Worm (Caenorhabditis elegans): ENCODE measurements around the gene mab-7.
A peak's percentile ranks its signal among the peaks of the same experiment; 100 is the strongest.

Gene mab-7

DNA sequence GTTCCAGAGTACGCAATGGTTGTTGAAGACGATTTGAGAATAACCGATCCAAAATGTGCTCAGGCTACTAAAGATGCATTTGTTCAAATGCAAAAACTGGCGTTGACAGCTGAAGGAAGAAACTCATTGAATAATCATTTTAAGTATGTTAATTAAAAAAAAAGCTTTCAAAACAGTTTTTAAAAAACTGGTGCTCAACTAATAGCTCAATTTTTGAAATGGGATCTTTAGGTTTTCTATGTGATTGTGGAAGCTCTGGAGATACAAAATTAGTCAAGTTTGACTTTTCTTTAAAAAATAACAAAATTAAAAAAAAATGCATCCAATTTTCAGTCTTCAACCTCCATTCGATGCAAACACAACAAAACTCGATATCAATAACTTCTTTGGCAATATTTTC, 24.2 kb downstream of the mab-7 start:
- TF ChIP-seq M03D4.4 (tag; optimal IDR thresholded peaks at IDR 0.05) (no peak), hlh-1 (tag; optimal IDR thresholded peaks at IDR 0.05) (no peak), lin-13 (tag; optimal IDR thresholded peaks at IDR 0.05) (no peak), bed-3 (GFP tag; optimal IDR thresholded peaks at IDR 0.05) (no peak), cnd-1 (tag; optimal IDR thresholded peaks at IDR 0.05) (no peak), mab-5 (tag; optimal IDR thresholded peaks at IDR 0.05) (no peak), ztf-11 (tag; optimal IDR thresholded peaks at IDR 0.05) (no peak), mls-2 (tag; optimal IDR thresholded peaks at IDR 0.05) (no peak)

DNA sequence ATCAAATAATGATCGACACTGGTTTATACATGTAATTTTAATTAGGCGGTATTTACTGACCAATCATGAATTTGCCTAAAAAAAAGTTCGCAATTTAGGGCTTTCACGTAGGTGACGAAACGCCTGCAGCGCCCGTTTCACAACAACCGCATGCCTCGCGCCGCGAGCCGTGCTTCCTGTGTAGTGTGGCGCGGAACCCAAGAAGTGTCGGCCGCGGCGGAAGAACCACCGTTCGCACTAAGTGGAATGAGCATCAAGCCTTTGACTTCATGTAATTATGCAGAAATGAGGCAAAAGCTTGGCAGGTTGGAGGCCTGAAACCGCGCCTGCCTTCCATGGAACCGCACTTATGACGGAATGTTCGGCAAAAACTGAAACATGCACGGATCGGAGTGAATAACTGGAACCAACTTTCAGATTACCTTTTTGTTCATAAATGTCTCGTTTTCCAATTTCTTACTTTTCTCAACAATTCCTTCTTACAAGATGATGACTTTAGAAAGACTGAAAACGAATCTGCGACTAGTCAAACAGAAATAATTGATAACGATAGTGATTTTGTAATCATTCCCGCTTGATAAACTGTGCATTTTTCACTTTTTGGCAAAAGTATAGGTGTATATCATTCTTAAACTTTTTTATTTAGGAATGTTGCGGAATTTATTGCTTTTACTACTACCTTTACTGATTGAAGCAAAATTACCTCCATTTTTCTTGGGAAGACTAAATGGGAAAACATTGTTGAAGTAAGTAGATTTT, 25.7 kb downstream of the mab-7 start, which contains the start of gene F56F10.1:
F56F10.1 (plus strand) TSS at position 647 of the 759 bp plus-strand sequence.
- TF ChIP-seq lin-13 (tag; optimal IDR thresholded peaks at IDR 0.05) (no peak), blmp-1 (tag; optimal IDR thresholded peaks at IDR 0.05) (no peak), ham-2 (GFP tag; optimal IDR thresholded peaks at IDR 0.05) (no peak), ceh-43 (GFP tag; optimal IDR thresholded peaks at IDR 0.05) (no peak), ceh-83 (GFP tag; optimal IDR thresholded peaks at IDR 0.05) (no peak), unc-62 (GFP tag; optimal IDR thresholded peaks at IDR 0.05) (no peak), sem-2 (GFP tag; optimal IDR thresholded peaks at IDR 0.05) (no peak), ztf-11 (tag; optimal IDR thresholded peaks at IDR 0.05) (no peak), cnd-1 (tag; optimal IDR thresholded peaks at IDR 0.05) (no peak), ceh-39 (tag; optimal IDR thresholded peaks at IDR 0.05) (no peak), snpc-4 (tag; optimal IDR thresholded peaks at IDR 0.05) (no peak), nhr-28 (tag; optimal IDR thresholded peaks at IDR 0.05) (no peak), nhr-237 (tag; optimal IDR thresholded peaks at IDR 0.05) (no peak), mab-5 (tag; optimal IDR thresholded peaks at IDR 0.05) (no peak), bed-3 (GFP tag; optimal IDR thresholded peaks at IDR 0.05) (no peak), tbx-8 (GFP tag; optimal IDR thresholded peaks at IDR 0.05) (no peak), drap-1 (GFP tag; optimal IDR thresholded peaks at IDR 0.05) (no peak), zip-8 (tag; optimal IDR thresholded peaks at IDR 0.05) (no peak)

DNA sequence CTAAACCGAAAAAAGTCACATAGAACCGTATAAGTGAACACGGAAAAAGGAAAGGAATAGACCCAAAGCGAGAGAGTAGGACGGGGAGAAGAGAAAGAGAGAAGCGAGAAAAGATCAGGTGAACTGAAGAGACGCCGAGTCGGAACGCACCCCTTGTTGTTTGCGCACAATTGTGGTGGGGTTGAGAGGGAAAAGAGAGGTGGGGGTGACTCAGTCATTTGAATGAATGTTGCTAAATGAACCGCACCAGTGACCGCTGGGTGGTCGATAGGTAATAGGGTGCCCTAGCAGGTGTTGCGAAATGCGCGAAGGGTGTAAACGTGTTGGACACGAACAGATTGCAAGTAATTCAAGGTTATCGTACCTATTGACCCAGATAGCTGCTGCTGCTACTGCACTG, 26.8 kb downstream of the mab-7 start, which contains the start of gene lgl-1:
lgl-1 (minus strand) TSS at position 70 of the 400 bp plus-strand sequence.
- TF ChIP-seq nhr-28 (tag; optimal IDR thresholded peaks at IDR 0.05) (no peak), lsy-2 (tag; optimal IDR thresholded peaks at IDR 0.05) (peak; percentile 4), nhr-76 (tag; optimal IDR thresholded peaks at IDR 0.05) (no peak), sem-2 (GFP tag; optimal IDR thresholded peaks at IDR 0.05) (no peak), cnd-1 (tag; optimal IDR thresholded peaks at IDR 0.05) (peak; percentile 67), mls-2 (tag; optimal IDR thresholded peaks at IDR 0.05) (peak; percentile 76), ces-1 (GFP tag; optimal IDR thresholded peaks at IDR 0.05) (no peak), ham-2 (GFP tag; optimal IDR thresholded peaks at IDR 0.05) (peak; percentile 60), nhr-2 (tag; optimal IDR thresholded peaks at IDR 0.05) (peak; percentile 95), ceh-83 (GFP tag; optimal IDR thresholded peaks at IDR 0.05) (no peak), drap-1 (GFP tag; optimal IDR thresholded peaks at IDR 0.05) (peak; percentile 53), sptf-1 (tag; optimal IDR thresholded peaks at IDR 0.05) (peak; percentile 13), hlh-1 (tag; optimal IDR thresholded peaks at IDR 0.05) (peak; percentile 67), mep-1 (tag; optimal IDR thresholded peaks at IDR 0.05) (peak; percentile 12), unc-62 (GFP tag; optimal IDR thresholded peaks at IDR 0.05) (no peak), M03D4.4 (tag; optimal IDR thresholded peaks at IDR 0.05) (no peak), nhr-12 (tag; optimal IDR thresholded peaks at IDR 0.05) (no peak), lin-13 (tag; optimal IDR thresholded peaks at IDR 0.05) (peak; percentile 17), zip-8 (tag; optimal IDR thresholded peaks at IDR 0.05) (no peak), mab-5 (tag; optimal IDR thresholded peaks at IDR 0.05) (no peak), pha-4 (tag; optimal IDR thresholded peaks at IDR 0.05) (peak; percentile 11), unc-39 (tag; optimal IDR thresholded peaks at IDR 0.05) (no peak), ztf-11 (tag; optimal IDR thresholded peaks at IDR 0.05) (no peak), bed-3 (GFP tag; optimal IDR thresholded peaks at IDR 0.05) (no peak), blmp-1 (tag; optimal IDR thresholded peaks at IDR 0.05) (no peak)

DNA sequence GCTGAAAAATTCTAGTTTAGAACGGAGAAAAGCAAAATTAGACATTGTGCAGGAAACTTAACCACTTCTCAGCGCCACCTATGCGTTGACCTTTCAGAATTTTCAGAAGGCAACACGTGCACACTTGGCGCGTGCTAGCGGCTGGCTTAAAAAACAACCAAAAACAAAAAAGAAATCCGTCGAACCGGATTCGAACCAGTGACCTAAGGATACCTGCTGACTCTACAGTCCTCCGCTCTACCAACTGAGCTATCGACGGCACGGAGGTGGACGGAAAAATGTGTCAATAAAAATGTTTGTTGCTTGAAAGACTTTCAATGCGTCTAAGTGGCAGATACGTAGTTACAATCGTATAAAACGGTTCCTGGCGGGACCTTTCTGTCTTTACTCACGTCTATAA, 32.6 kb downstream of the mab-7 start:
- TF ChIP-seq lin-32 (GFP tag; optimal IDR thresholded peaks at IDR 0.05) (no peak), hlh-1 (tag; optimal IDR thresholded peaks at IDR 0.05) (no peak)

DNA sequence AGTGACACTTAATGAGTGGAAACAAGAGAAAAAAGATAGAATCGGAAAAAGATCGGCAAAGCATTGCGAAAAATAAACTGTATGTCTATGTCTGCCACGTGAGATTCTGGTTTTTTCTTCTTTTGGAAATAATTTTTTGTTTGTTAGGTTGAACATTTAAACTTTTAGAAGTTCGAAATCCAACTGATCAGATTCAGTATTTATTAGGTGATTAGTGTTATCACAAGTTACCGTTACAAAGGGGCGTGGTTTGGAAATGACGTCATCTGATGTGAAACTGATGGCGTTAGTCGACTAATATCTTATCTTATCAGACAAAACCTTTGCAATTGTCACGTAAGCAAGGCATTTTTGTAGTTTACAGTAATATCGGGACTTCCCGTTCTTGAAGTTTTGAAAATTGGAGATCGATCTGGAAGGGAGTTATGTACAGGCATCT, 33.5 kb downstream of the mab-7 start:
- TF ChIP-seq lin-13 (tag; optimal IDR thresholded peaks at IDR 0.05) (no peak), elt-3 (tag; optimal IDR thresholded peaks at IDR 0.05) (peak; percentile 73), tbx-8 (GFP tag; optimal IDR thresholded peaks at IDR 0.05) (no peak), M03D4.4 (tag; optimal IDR thresholded peaks at IDR 0.05) (no peak)

Data from whole organism, mixed stage, embryonic.